Worm (Caenorhabditis elegans): ENCODE results near the gene fzr-1.

- TF ChIP-seq dve-1 (tag; optimal IDR thresholded peaks at IDR 0.05) (peak; percentile 32), ceh-34 (tag; optimal IDR thresholded peaks at IDR 0.05) (peak; percentile 76), pag-3 (tag; optimal IDR thresholded peaks at IDR 0.05; ENCODE audit: borderline replicate concordance) (no peak), pha-4 (tag; optimal IDR thresholded peaks at IDR 0.05) (no peak), ceh-22 (tag; optimal IDR thresholded peaks at IDR 0.05) (no peak), nfya-1 (tag; optimal IDR thresholded peaks at IDR 0.05) (peak; percentile 89), ceh-48 (tag; optimal IDR thresholded peaks at IDR 0.05) (peak; percentile 80), lim-6 (tag; optimal IDR thresholded peaks at IDR 0.05) (no peak), unc-42 (tag; optimal IDR thresholded peaks at IDR 0.05) (peak; percentile 19), nhr-11 (tag; optimal IDR thresholded peaks at IDR 0.05) (no peak), unc-86 (tag; optimal IDR thresholded peaks at IDR 0.05) (no peak), ceh-2 (tag; optimal IDR thresholded peaks at IDR 0.05) (peak; percentile 45), ceh-9 (tag; optimal IDR thresholded peaks at IDR 0.05) (no peak), tbx-2 (tag; optimal IDR thresholded peaks at IDR 0.05) (peak; percentile 66)
Observed at ce11 chrII:9646122-9646555, 1.9 kb upstream of the fzr-1 start.
